Worm (Caenorhabditis elegans) whole organism, L1 larva: Measurements from ENCODE around the gene pqm-1.

ENCODE experiments used
- C04F5.9 ChIP-seq: sonication (generic microtip); optimal IDR thresholded peaks from 2 replicates; lab custom pipeline; 2016; ENCODE audit warnings: missing genetic modification characterization, missing compliant biosample characterization
- C16A3.4 ChIP-seq: fragments of 150-350 bp; optimal IDR thresholded peaks from 2 replicates; lab custom pipeline; 2014; ENCODE audit warnings: missing biosample characterization, missing genetic modification characterization
- F16B12.6 ChIP-seq: fragments of 150-350 bp; optimal IDR thresholded peaks from 2 replicates; lab custom pipeline; 2014; ENCODE audit warnings: missing biosample characterization, missing genetic modification characterization
- Y116A8C.19 ChIP-seq: sonication (generic microtip); optimal IDR thresholded peaks from 2 replicates; lab custom pipeline; 2016; ENCODE audit warnings: missing compliant biosample characterization, missing genetic modification characterization, borderline replicate concordance
- alr-1 ChIP-seq: fragments of 200-800 bp; sonication (Bioruptor generic); optimal IDR thresholded peaks from 2 replicates; lab custom pipeline; 2018; ENCODE audit warnings: borderline replicate concordance, mild to moderate bottlenecking, missing genetic modification characterization, missing compliant biosample characterization
- ama-1 ChIP-seq: fragments of 150-350 bp; optimal IDR thresholded peaks from 2 replicates; lab custom pipeline; 2014
- ceh-90 ChIP-seq: sonication (generic microtip); optimal IDR thresholded peaks from 2 replicates; lab custom pipeline; 2016; ENCODE audit warnings: missing genetic modification characterization, missing compliant biosample characterization
- dpl-1 ChIP-seq, 3 experiments: fragments of 150-350 bp in 2 of 3; sonication (generic microtip) in 1 of 3; optimal IDR thresholded peaks; 2 replicates each; lab custom pipeline; 2014 to 2017; ENCODE audit warnings: missing biosample characterization in 3 of 3, missing genetic modification characterization in 3 of 3, missing genetic modification reagents in 3 of 3
- dsc-1 ChIP-seq: sonication (generic microtip); optimal IDR thresholded peaks from 2 replicates; lab custom pipeline; 2016; ENCODE audit warnings: mild to moderate bottlenecking, missing genetic modification characterization, missing compliant biosample characterization
- egl-13 ChIP-seq: sonication (generic microtip); optimal IDR thresholded peaks from 2 replicates; lab custom pipeline; 2016; ENCODE audit warnings: missing genotype, missing genetic modification reagents, missing genetic modification characterization, missing compliant biosample characterization
- elt-2 ChIP-seq: sonication (generic microtip); optimal IDR thresholded peaks from 2 replicates; lab custom pipeline; 2016; ENCODE audit warnings: missing genetic modification characterization, mild to moderate bottlenecking, inconsistent platforms, missing compliant biosample characterization, missing genetic modification reagents
- elt-3 ChIP-seq, 6 experiments: fragments of 150-350 bp in 1 of 6; sonication (generic microtip); optimal IDR thresholded peaks; 2 replicates each; lab custom pipeline; 2017 to 2018; ENCODE audit warnings: missing biosample characterization in 6 of 6, missing genetic modification characterization in 6 of 6, inconsistent platforms in 1 of 6
- ets-5 ChIP-seq: fragments of 200-800 bp; sonication (Bioruptor generic); IDR thresholded peaks from 2 replicates; pipeline ENCODE4 v1.3.6; 2022; ENCODE audit warnings: missing genetic modification characterization, missing compliant biosample characterization
- fkh-4 ChIP-seq: sonication (generic microtip); optimal IDR thresholded peaks from 2 replicates; lab custom pipeline; 2016; ENCODE audit warnings: missing compliant biosample characterization, missing genetic modification characterization, borderline replicate concordance
- hlh-17 ChIP-seq: fragments of 200-800 bp; sonication (Bioruptor generic); optimal IDR thresholded peaks from 2 replicates; lab custom pipeline; 2018; ENCODE audit warnings: missing genetic modification characterization, mild to moderate bottlenecking, missing compliant biosample characterization, moderate library complexity, borderline replicate concordance
- hlh-4 ChIP-seq: sonication (generic microtip); optimal IDR thresholded peaks from 2 replicates; lab custom pipeline; 2016; ENCODE audit warnings: mild to moderate bottlenecking, missing genetic modification characterization, missing compliant biosample characterization
- hpl-2 ChIP-seq: fragments of 150-350 bp; optimal IDR thresholded peaks from 2 replicates; lab custom pipeline; 2014; ENCODE audit warnings: missing biosample characterization, missing genetic modification reagents, missing genetic modification characterization
- irx-1 ChIP-seq: sonication (generic microtip); optimal IDR thresholded peaks from 2 replicates; lab custom pipeline; 2016; ENCODE audit warnings: missing genetic modification characterization, missing compliant biosample characterization
- lin-13 ChIP-seq: fragments of 150-350 bp; optimal IDR thresholded peaks from 2 replicates; lab custom pipeline; 2014; ENCODE audit warnings: missing biosample characterization, missing genetic modification reagents, missing genetic modification characterization
- lin-15B ChIP-seq: fragments of 150-350 bp; sonication (generic microtip); optimal IDR thresholded peaks from 3 replicates; lab custom pipeline; 2014; ENCODE audit warnings: missing biosample characterization, missing genetic modification characterization
- lin-35 ChIP-seq, 2 experiments: fragments of 150-350 bp; optimal IDR thresholded peaks; 2 replicates each; lab custom pipeline; 2014; ENCODE audit warnings: missing biosample characterization in 2 of 2, missing genetic modification characterization in 2 of 2, missing genetic modification reagents in 2 of 2
- lin-39 ChIP-seq: fragments of 150-350 bp; optimal IDR thresholded peaks from 2 replicates; lab custom pipeline; 2014; ENCODE audit warnings: missing biosample characterization, missing genetic modification reagents, missing genetic modification characterization
- lir-3 ChIP-seq: sonication (generic microtip); optimal IDR thresholded peaks from 2 replicates; lab custom pipeline; 2016; ENCODE audit warnings: mild to moderate bottlenecking, missing genetic modification characterization, moderate library complexity, missing compliant biosample characterization; ENCODE audit not compliant: poor library complexity
- mab-9 ChIP-seq: fragments of 200-800 bp; sonication (Bioruptor generic); IDR thresholded peaks from 2 replicates; pipeline ENCODE4 v1.3.6; 2022; ENCODE audit warnings: missing genetic modification reagents, missing genetic modification characterization, missing compliant biosample characterization
- mdl-1 ChIP-seq, 2 experiments: fragments of 150-350 bp; optimal IDR thresholded peaks; 2 replicates each; lab custom pipeline; 2014 to 2017; ENCODE audit warnings: missing biosample characterization in 2 of 2, missing genetic modification characterization in 2 of 2, inconsistent platforms in 1 of 2
- nhr-19 ChIP-seq: fragments of 200-800 bp; sonication (Bioruptor generic); conservative IDR thresholded peaks from 2 replicates; pipeline ENCODE4 v1.3.6; 2022; ENCODE audit warnings: missing genetic modification characterization, missing compliant biosample characterization
- nhr-20 ChIP-seq: sonication (generic microtip); optimal IDR thresholded peaks from 2 replicates; lab custom pipeline; 2016; ENCODE audit warnings: mild to moderate bottlenecking, missing genetic modification characterization, missing compliant biosample characterization
- nhr-28 ChIP-seq: fragments of 150-350 bp; optimal IDR thresholded peaks from 2 replicates; lab custom pipeline; 2014; ENCODE audit warnings: missing biosample characterization, missing genetic modification characterization
- nhr-47 ChIP-seq: sonication (generic microtip); optimal IDR thresholded peaks from 2 replicates; lab custom pipeline; 2016; ENCODE audit warnings: mild to moderate bottlenecking, missing genetic modification characterization, moderate library complexity, missing compliant biosample characterization
- nhr-71 ChIP-seq: sonication (generic microtip); optimal IDR thresholded peaks from 2 replicates; lab custom pipeline; 2016; ENCODE audit warnings: mild to moderate bottlenecking, missing genetic modification characterization, moderate library complexity, missing compliant biosample characterization
- nhr-77 ChIP-seq: fragments of 150-350 bp; optimal IDR thresholded peaks from 2 replicates; lab custom pipeline; 2014; ENCODE audit warnings: missing biosample characterization, missing genetic modification characterization
- nhr-85 ChIP-seq: sonication (generic microtip); peaks from one replicate; lab custom pipeline; 2016; ENCODE audit warnings: missing genetic modification characterization, inconsistent platforms, missing compliant biosample characterization
- nhr-90 ChIP-seq: sonication (generic microtip); optimal IDR thresholded peaks from 2 replicates; lab custom pipeline; 2016; ENCODE audit warnings: mild to moderate bottlenecking, missing genetic modification characterization, missing compliant biosample characterization; ENCODE audit not compliant: poor library complexity
- pax-3 ChIP-seq: fragments of 200-800 bp; sonication (Bioruptor generic); optimal IDR thresholded peaks from 2 replicates; lab custom pipeline; 2018; ENCODE audit warnings: mild to moderate bottlenecking, missing genetic modification characterization, moderate library complexity, missing compliant biosample characterization
- pqm-1 ChIP-seq: sonication (generic microtip); optimal IDR thresholded peaks from 3 replicates; lab custom pipeline; 2017; ENCODE audit warnings: missing biosample characterization, missing genetic modification characterization
- rnt-1 ChIP-seq: sonication (generic microtip); optimal IDR thresholded peaks from 2 replicates; lab custom pipeline; 2016; ENCODE audit warnings: mild to moderate bottlenecking, missing genetic modification characterization, moderate library complexity, missing compliant biosample characterization
- sptf-1 ChIP-seq: fragments of 150-350 bp; optimal IDR thresholded peaks from 2 replicates; lab custom pipeline; 2014; ENCODE audit warnings: missing biosample characterization, missing genetic modification characterization
- sup-37 ChIP-seq: fragments of 200-800 bp; sonication (Bioruptor generic); optimal IDR thresholded peaks from 2 replicates; lab custom pipeline; 2018; ENCODE audit warnings: mild to moderate bottlenecking, missing genetic modification characterization, missing compliant biosample characterization
- tbx-2 ChIP-seq: sonication (generic microtip); optimal IDR thresholded peaks from 2 replicates; lab custom pipeline; 2016; ENCODE audit warnings: missing genetic modification characterization, missing compliant biosample characterization
- tlp-1 ChIP-seq: fragments of 150-350 bp; optimal IDR thresholded peaks from 2 replicates; lab custom pipeline; 2014; ENCODE audit warnings: missing biosample characterization, missing genetic modification characterization
- unc-62 ChIP-seq: fragments of 150-350 bp; optimal IDR thresholded peaks from 2 replicates; lab custom pipeline; 2014; ENCODE audit warnings: missing biosample characterization, missing genetic modification reagents, missing genetic modification characterization
- unc-86 ChIP-seq: sonication (generic microtip); optimal IDR thresholded peaks from 2 replicates; lab custom pipeline; 2016; ENCODE audit warnings: missing genetic modification characterization, missing compliant biosample characterization
- vab-15 ChIP-seq: sonication (generic microtip); optimal IDR thresholded peaks from 2 replicates; lab custom pipeline; 2017; ENCODE audit warnings: missing genotype, mild to moderate bottlenecking, missing genetic modification characterization, missing compliant biosample characterization
- xbp-1 ChIP-seq: sonication (generic microtip); optimal IDR thresholded peaks from 2 replicates; lab custom pipeline; 2016; ENCODE audit warnings: missing genetic modification characterization, missing compliant biosample characterization
- zag-1 ChIP-seq: fragments of 150-350 bp; optimal IDR thresholded peaks from 2 replicates; lab custom pipeline; 2014; ENCODE audit warnings: missing biosample characterization, missing genetic modification characterization
- zip-4 ChIP-seq: fragments of 200-800 bp; sonication (Bioruptor generic); optimal IDR thresholded peaks from 2 replicates; lab custom pipeline; 2018; ENCODE audit warnings: mild to moderate bottlenecking, missing genetic modification characterization, moderate library complexity, missing compliant biosample characterization
- ztf-4 ChIP-seq: fragments of 150-350 bp; optimal IDR thresholded peaks from 2 replicates; lab custom pipeline; 2014; ENCODE audit warnings: missing biosample characterization, missing genetic modification characterization

pqm-1 gene

ce11 chrII:11184757-11185341, 32.5 kb upstream of the pqm-1 start, which contains the start of gene lir-3 (continued):
- TF ChIP-seq sup-37 (GFP tag; lab: Kevin White, UChicago) (no peak), F16B12.6 (tag; lab: Kevin White, UChicago) (no peak), Y116A8C.19 (tag; lab: Kevin White, UChicago) (no peak), tlp-1 (tag; lab: Kevin White, UChicago) (no peak), xbp-1 (no peak), vab-15 (tag; lab: Kevin White, UChicago) (no peak), dpl-1 (GFP tag; optimal IDR thresholded peaks at IDR 0.05; lab: Kevin White, UChicago) (peak in 1 of 3 experiments; percentile 30), zag-1 (tag; lab: Kevin White, UChicago) (no peak), mab-9 (GFP tag; lab: Robert Waterston, UW) (no peak), hlh-4 (no peak), sptf-1 (tag; lab: Kevin White, UChicago) (no peak), nhr-85 (tag; lab: Kevin White, UChicago) (no peak), nhr-19 (GFP tag; lab: Robert Waterston, UW) (peak; percentile 15; the same call in 1 of the 2 replicates), irx-1 (tag; lab: Kevin White, UChicago) (no peak), pax-3 (no peak), elt-3 (tag; optimal IDR thresholded peaks at IDR 0.05; lab: Kevin White, UChicago) (no peak), pqm-1 (tag; lab: Kevin White, UChicago) (no peak), unc-86 (tag; lab: Kevin White, UChicago) (no peak), zip-4 (no peak), dsc-1 (tag; lab: Kevin White, UChicago) (no peak), ets-5 (GFP tag; lab: Robert Waterston, UW) (no peak), lin-13 (GFP tag; lab: Kevin White, UChicago) (no peak), nhr-71 (tag; lab: Kevin White, UChicago) (peak; percentile 29), C04F5.9 (tag; lab: Kevin White, UChicago) (no peak), tbx-2 (tag; lab: Kevin White, UChicago) (no peak), lin-15B (tag; lab: Kevin White, UChicago) (no peak), ztf-4 (tag; lab: Kevin White, UChicago) (no peak), fkh-4 (tag; lab: Kevin White, UChicago) (no peak), nhr-47 (tag; lab: Kevin White, UChicago) (peak; percentile 51), alr-1 (tag; lab: Kevin White, UChicago) (no peak), lin-39 (tag; lab: Kevin White, UChicago) (no peak), C16A3.4 (tag; lab: Kevin White, UChicago) (no peak), lir-3 (no peak), ceh-90 (no peak), egl-13 (tag; lab: Kevin White, UChicago) (no peak), nhr-77 (no peak), lin-35 (GFP tag; optimal IDR thresholded peaks at IDR 0.05; lab: Kevin White, UChicago) (peak in 1 of 2 experiments; percentile 24), nhr-20 (tag; lab: Kevin White, UChicago) (peak; percentile 34), mdl-1 (tag; optimal IDR thresholded peaks at IDR 0.05; lab: Kevin White, UChicago) (no peak), nhr-90 (no peak), nhr-28 (no peak), unc-62 (GFP tag; lab: Kevin White, UChicago) (no peak), ama-1 (lab: Kevin White, UChicago) (no peak), elt-2 (tag; lab: Kevin White, UChicago) (no peak), hpl-2 (no peak), rnt-1 (peak; percentile 51), hlh-17 (GFP tag; lab: Kevin White, UChicago) (no peak)
